Worm (Caenorhabditis elegans): Measurements from ENCODE around the gene top-2.

top-2 gene

ce11 chrII:11860623-11861079 is 14.3 kb upstream of the top-2 start, which contains the start of gene K12D12.5 (continued):
- no peak for TF ChIP-seq rpc-1 (optimal IDR thresholded peaks at IDR 0.05)
- TF ChIP-seq rpc-1 (tag; optimal IDR thresholded peaks at IDR 0.05), result no peak
- no peak for TF ChIP-seq B0336.3 (GFP tag; IDR thresholded peaks at IDR 0.05)
- TF ChIP-seq ztf-28 (GFP tag; IDR thresholded peaks at IDR 0.05), result 0 out of 2 replicates have a peak, but pooled peaks have one; percentile 65
- no peak for TF ChIP-seq nhr-120 (GFP tag; IDR thresholded peaks at IDR 0.05)
- peak; percentile 72 for TF ChIP-seq him-1 (tag; optimal IDR thresholded peaks at IDR 0.05)
- TF ChIP-seq somi-1 (GFP tag; optimal IDR thresholded peaks at IDR 0.05), result no peak
- TF ChIP-seq tlf-1 (GFP tag; optimal IDR thresholded peaks at IDR 0.05), result no peak
- no peak for TF ChIP-seq repo-1 (tag; optimal IDR thresholded peaks at IDR 0.05)
- peak; percentile 66; the same call in 1 of the 2 replicates for TF ChIP-seq ztf-25 (GFP tag; IDR thresholded peaks at IDR 0.05)
- no peak for TF ChIP-seq ceh-27 (GFP tag; optimal IDR thresholded peaks at IDR 0.05)
- no peak for TF ChIP-seq mes-4 (tag; optimal IDR thresholded peaks at IDR 0.05)
- TF ChIP-seq akir-1 (GFP tag; optimal IDR thresholded peaks at IDR 0.05), result no peak
- TF ChIP-seq ama-1 (optimal IDR thresholded peaks at IDR 0.05), result no peak
- TF ChIP-seq ama-1 (GFP tag; optimal IDR thresholded peaks at IDR 0.05), result no peak
- TF ChIP-seq xnd-1 (tag; optimal IDR thresholded peaks at IDR 0.05), result peak; percentile 64
- no peak for TF ChIP-seq ceh-79 (tag; optimal IDR thresholded peaks at IDR 0.05)
- no peak for TF ChIP-seq egl-18 (GFP tag; IDR thresholded peaks at IDR 0.05)
- TF ChIP-seq nhr-179 (tag; optimal IDR thresholded peaks at IDR 0.05), result no peak
- TF ChIP-seq F23B12.7 (tag; optimal IDR thresholded peaks at IDR 0.05; ENCODE audit: insufficient read depth), result no peak
- TF ChIP-seq nfya-1 (tag; optimal IDR thresholded peaks at IDR 0.05; ENCODE audit: borderline replicate concordance, insufficient read depth), result no peak
- TF ChIP-seq Y53G8AR.9 (GFP tag; conservative IDR thresholded peaks at IDR 0.05), result no peak
- peak; percentile 64; the same call in 1 of the 2 replicates for TF ChIP-seq F33H1.4 (GFP tag; IDR thresholded peaks at IDR 0.05)
- peak; percentile 23; the same call in 1 of the 2 replicates for TF ChIP-seq cebp-1 (GFP tag; IDR thresholded peaks at IDR 0.05)
- TF ChIP-seq cebp-1 (tag; optimal IDR thresholded peaks at IDR 0.05), result no peak
- peak; percentile 1 for TF ChIP-seq snpc-1.3 (tag; optimal IDR thresholded peaks at IDR 0.05; ENCODE audit: insufficient read depth)
- no peak for TF ChIP-seq bed-1 (GFP tag; IDR thresholded peaks at IDR 0.05)
- no peak for TF ChIP-seq atf-7 (tag; optimal IDR thresholded peaks at IDR 0.05)
- peak; percentile 35; the same call in 1 of the 2 replicates for TF ChIP-seq B0019.2 (GFP tag; conservative IDR thresholded peaks at IDR 0.05)
- TF ChIP-seq hlh-12 (tag; optimal IDR thresholded peaks at IDR 0.05), result no peak
- TF ChIP-seq nhr-90 (tag; optimal IDR thresholded peaks at IDR 0.05), result no peak
- TF ChIP-seq D2030.7 (GFP tag; IDR thresholded peaks at IDR 0.05), result peak; percentile 54
- no peak for TF ChIP-seq dpl-1 (GFP tag; optimal IDR thresholded peaks at IDR 0.05)
- no peak for TF ChIP-seq pha-4 (tag; optimal IDR thresholded peaks at IDR 0.05)
- TF ChIP-seq dpff-1 (tag; optimal IDR thresholded peaks at IDR 0.05), result no peak
- no peak for TF ChIP-seq nhr-80 (tag; optimal IDR thresholded peaks at IDR 0.05)
- no peak for TF ChIP-seq nfyb-1 (GFP tag; IDR thresholded peaks at IDR 0.05)
- no peak for TF ChIP-seq chd-7 (tag; optimal IDR thresholded peaks at IDR 0.05)
- peak; percentile 56 for TF ChIP-seq hrde-1 (tag; optimal IDR thresholded peaks at IDR 0.05; ENCODE audit: borderline replicate concordance)
- no peak for TF ChIP-seq sptf-2 (GFP tag; optimal IDR thresholded peaks at IDR 0.05)
- no peak for TF ChIP-seq F55B11.4 (tag; optimal IDR thresholded peaks at IDR 0.05; ENCODE audit: borderline replicate concordance, insufficient read depth)
- TF ChIP-seq hsf-1 (GFP tag; IDR thresholded peaks at IDR 0.05), result no peak
- no peak for TF ChIP-seq K12H6.12 (tag; optimal IDR thresholded peaks at IDR 0.05)
- TF ChIP-seq madf-6 (GFP tag; IDR thresholded peaks at IDR 0.05), result peak; percentile 80
- 0 out of 2 replicates have a peak, but pooled peaks have one; percentile 56 for TF ChIP-seq ceh-91 (GFP tag; IDR thresholded peaks at IDR 0.05)
- TF ChIP-seq T07F8.4 (tag; optimal IDR thresholded peaks at IDR 0.05), result no peak
- TF ChIP-seq lin-40 (tag; optimal IDR thresholded peaks at IDR 0.05), result no peak

Data from whole organism, young adult.